Fruit fly (Drosophila melanogaster): Measurements from ENCODE around the gene MED7.

MED7 gene

DNA sequence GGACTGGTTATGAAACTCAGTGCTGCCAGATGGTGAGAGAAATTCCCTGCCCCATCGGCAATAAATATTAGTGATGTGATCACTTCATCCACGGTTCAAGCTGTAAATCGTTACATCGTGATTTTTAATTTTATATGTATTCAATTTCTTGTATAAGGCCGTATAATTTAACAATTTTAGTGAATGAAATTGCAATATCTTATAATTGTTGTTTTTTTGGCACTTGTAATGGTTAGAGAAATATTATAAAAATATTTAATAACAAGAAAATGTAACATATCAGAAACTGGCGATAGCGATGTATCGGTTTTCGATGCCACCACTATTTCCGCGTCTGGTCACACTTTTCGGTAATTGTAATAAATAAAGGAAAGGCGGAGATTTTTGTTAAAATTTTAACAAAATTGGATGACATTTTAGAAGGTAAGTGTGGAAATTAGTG is 23.2 kb upstream of the MED7 start, which contains the start of the genes mRpL37 and Rbp1 (continued):
- TF ChIP-seq ftz-f1 (GFP tag; optimal IDR thresholded peaks at IDR 0.05) (no peak), her (GFP tag; optimal IDR thresholded peaks at IDR 0.05) (no peak), Myb (GFP tag; optimal IDR thresholded peaks at IDR 0.05) (no peak), CG10267 (tag; optimal IDR thresholded peaks at IDR 0.05) (peak; percentile 80), CG17802 (tag; optimal IDR thresholded peaks at IDR 0.05) (no peak), Mad (GFP tag; optimal IDR thresholded peaks at IDR 0.05) (peak; percentile 54), dm (GFP tag; optimal IDR thresholded peaks at IDR 0.05) (no peak), CG6254 (GFP tag; optimal IDR thresholded peaks at IDR 0.05) (no peak), Hmx (GFP tag; optimal IDR thresholded peaks at IDR 0.05) (no peak), Sry-δ (GFP tag; optimal IDR thresholded peaks at IDR 0.05) (peak; percentile 85), CG6683 (GFP tag; optimal IDR thresholded peaks at IDR 0.05) (no peak), CG11456 (GFP tag; IDR thresholded peaks at IDR 0.05) (peak; percentile 84), Dref (GFP tag; IDR thresholded peaks at IDR 0.05) (peak; percentile 46), Tbp (GFP tag; optimal IDR thresholded peaks at IDR 0.05) (no peak), ase (GFP tag; IDR thresholded peaks at IDR 0.05) (peak; percentile 27; the same call in 1 of the 3 replicates), yki (optimal IDR thresholded peaks at IDR 0.05) (peak; percentile 7), CG15601 (tag; optimal IDR thresholded peaks at IDR 0.05) (peak; percentile 78), CG9797 (GFP tag; optimal IDR thresholded peaks at IDR 0.05) (peak; percentile 71), CG31441 (GFP tag; IDR thresholded peaks at IDR 0.05) (peak; percentile 96), Bgb (GFP tag; IDR thresholded peaks at IDR 0.05; ENCODE audit: partially characterized antibody) (peak; percentile 79), Fer3 (tag; optimal IDR thresholded peaks at IDR 0.05) (peak; percentile 67), br (optimal IDR thresholded peaks at IDR 0.05) (no peak), CG4820 (GFP tag; optimal IDR thresholded peaks at IDR 0.05) (peak; percentile 76), CG14014 (GFP tag; IDR thresholded peaks at IDR 0.05) (peak; percentile 54; the same call in 1 of the 2 replicates), Aef1 (GFP tag; IDR thresholded peaks at IDR 0.05) (peak; percentile 88), CG13624 (GFP tag; optimal IDR thresholded peaks at IDR 0.05) (peak; percentile 33), ERR (GFP tag; optimal IDR thresholded peaks at IDR 0.05) (no peak), aop (GFP tag; IDR thresholded peaks at IDR 0.05) (no peak), CG17568 (GFP tag; optimal IDR thresholded peaks at IDR 0.05) (no peak), CG8944 (GFP tag; optimal IDR thresholded peaks at IDR 0.05) (peak; percentile 34), lbe (GFP tag; optimal IDR thresholded peaks at IDR 0.05) (no peak), sisA (GFP tag; IDR thresholded peaks at IDR 0.05) (peak; percentile 86), CG17612 (GFP tag; IDR thresholded peaks at IDR 0.05) (no peak), ssp (GFP tag; IDR thresholded peaks at IDR 0.05) (peak; percentile 80), CG12391 (tag; optimal IDR thresholded peaks at IDR 0.05) (peak; percentile 88), CG1602 (GFP tag; optimal IDR thresholded peaks at IDR 0.05) (peak; percentile 76), chif (GFP tag; optimal IDR thresholded peaks at IDR 0.05) (peak; percentile 18 to 53), zfh2 (GFP tag; optimal IDR thresholded peaks at IDR 0.05) (peak; percentile 67), bowl (GFP tag; IDR thresholded peaks at IDR 0.05) (no peak), salm (tag; optimal IDR thresholded peaks at IDR 0.05) (peak; percentile 23), CG13123 (GFP tag; optimal IDR thresholded peaks at IDR 0.05) (peak; percentile 50), Opbp (GFP tag; IDR thresholded peaks at IDR 0.05; ENCODE audit: partially characterized antibody) (peak; percentile 68), Fer1 (GFP tag; optimal IDR thresholded peaks at IDR 0.05) (peak; percentile 55), nom (GFP tag; optimal IDR thresholded peaks at IDR 0.05) (no peak), pros (GFP tag; optimal IDR thresholded peaks at IDR 0.05) (no peak), MESR4 (GFP tag; optimal IDR thresholded peaks at IDR 0.05) (no peak), klu (GFP tag; IDR thresholded peaks at IDR 0.05) (peak; percentile 70), CG5180 (GFP tag; optimal IDR thresholded peaks at IDR 0.05) (no peak), Hr51 (GFP tag; optimal IDR thresholded peaks at IDR 0.05) (peak in 1 of 2 experiments; percentile 55), Dfd (GFP tag; optimal IDR thresholded peaks at IDR 0.05) (peak in 1 of 2 experiments; percentile 16), Lhr (GFP tag; optimal IDR thresholded peaks at IDR 0.05) (peak; percentile 64), MBD-R2 (GFP tag; IDR thresholded peaks at IDR 0.05) (peak; percentile 91)

All from whole organism, embryonic.